Worm (Caenorhabditis elegans) whole organism, L4 larva: Measurements from ENCODE around the gene srd-1.

Experiments
- F49E8.2 ChIP-seq: sonication (generic microtip); optimal IDR thresholded peaks from 2 replicates; lab custom pipeline; 2016; ENCODE audit warnings: missing compliant biosample characterization, mild to moderate bottlenecking, missing genetic modification characterization, borderline replicate concordance
- R02D3.7 ChIP-seq: fragments of 150-350 bp; sonication (generic microtip); optimal IDR thresholded peaks from 3 replicates; lab custom pipeline; 2014; ENCODE audit warnings: missing biosample characterization, missing genetic modification characterization
- T20F7.1 ChIP-seq: fragments of 200-800 bp; sonication (Bioruptor generic); optimal IDR thresholded peaks from 2 replicates; lab custom pipeline; 2018; ENCODE audit warnings: mild to moderate bottlenecking, missing genetic modification characterization, missing compliant biosample characterization
- Y105C5A.15 ChIP-seq: fragments of 200-800 bp; sonication (Bioruptor generic); IDR thresholded peaks from 2 replicates; pipeline ENCODE4 v1.3.6; 2022; ENCODE audit warnings: missing genetic modification characterization, missing compliant biosample characterization
- Y48G9A.11 ChIP-seq: fragments of 200-800 bp; sonication (Bioruptor generic); IDR thresholded peaks from 2 replicates; pipeline ENCODE4 v1.3.6; 2022; ENCODE audit warnings: missing genetic modification reagents, missing genetic modification characterization, missing compliant biosample characterization
- Y5F2A.4 ChIP-seq: fragments of 200-800 bp; sonication (Bioruptor generic); optimal IDR thresholded peaks from 2 replicates; lab custom pipeline; 2018; ENCODE audit warnings: mild to moderate bottlenecking, missing genetic modification characterization, missing compliant biosample characterization
- ZK337.2 ChIP-seq: fragments of 200-800 bp; sonication (Bioruptor generic); IDR thresholded peaks from 2 replicates; pipeline ENCODE4 v1.3.6; 2022; ENCODE audit warnings: missing genetic modification reagents, missing genetic modification characterization, missing compliant biosample characterization
- aha-1 ChIP-seq: fragments of 150-350 bp; peaks from one replicate; lab custom pipeline; 2014; ENCODE audit warnings: missing biosample characterization, missing genetic modification characterization
- arid-1 ChIP-seq: fragments of 200-800 bp; sonication (Bioruptor generic); conservative IDR thresholded peaks from 2 replicates; pipeline ENCODE4 v1.3.6; 2022; ENCODE audit warnings: missing genetic modification reagents, missing genetic modification characterization, missing compliant biosample characterization
- ceh-28 ChIP-seq: fragments of 150-350 bp; optimal IDR thresholded peaks from 2 replicates; lab custom pipeline; 2014; ENCODE audit warnings: missing biosample characterization, missing genetic modification reagents, missing genetic modification characterization
- ceh-44 ChIP-seq: fragments of 200-800 bp; sonication (Bioruptor generic); IDR thresholded peaks from 2 replicates; pipeline ENCODE4 v1.3.6; 2022; ENCODE audit warnings: missing genetic modification reagents, missing genetic modification characterization, missing compliant biosample characterization
- daf-19 ChIP-seq: fragments of 200-800 bp; sonication (Bioruptor generic); conservative IDR thresholded peaks from 2 replicates; pipeline ENCODE4 v1.3.6; 2022; ENCODE audit warnings: missing genetic modification characterization, missing compliant biosample characterization
- daf-8 ChIP-seq: fragments of 200-800 bp; sonication (Bioruptor generic); IDR thresholded peaks from 2 replicates; pipeline ENCODE4 v1.3.6; 2022; ENCODE audit warnings: missing genetic modification characterization, missing compliant biosample characterization
- dmd-6 ChIP-seq: fragments of 200-800 bp; sonication (Bioruptor generic); IDR thresholded peaks from 2 replicates; pipeline ENCODE4 v1.3.6; 2022; ENCODE audit warnings: missing genetic modification reagents, missing genetic modification characterization, missing compliant biosample characterization
- dmd-8 ChIP-seq: fragments of 200-800 bp; sonication (Bioruptor generic); IDR thresholded peaks from 2 replicates; pipeline ENCODE4 v1.3.6; 2022; ENCODE audit warnings: missing genetic modification characterization, missing compliant biosample characterization
- dpl-1 ChIP-seq: fragments of 150-350 bp; optimal IDR thresholded peaks from 2 replicates; lab custom pipeline; 2014; ENCODE audit warnings: missing biosample characterization, missing genetic modification reagents, missing genetic modification characterization
- egl-27 ChIP-seq: sonication (generic microtip); optimal IDR thresholded peaks from 3 replicates; lab custom pipeline; 2017; ENCODE audit warnings: missing biosample characterization, missing genetic modification reagents, missing genetic modification characterization
- fos-1 ChIP-seq: fragments of 150-350 bp; optimal IDR thresholded peaks from 2 replicates; lab custom pipeline; 2014; ENCODE audit warnings: missing biosample characterization, missing genetic modification characterization
- gei-8 ChIP-seq: fragments of 200-800 bp; sonication (Bioruptor generic); optimal IDR thresholded peaks from 2 replicates; lab custom pipeline; 2018; ENCODE audit warnings: mild to moderate bottlenecking, missing genetic modification characterization, missing compliant biosample characterization
- hlh-11 ChIP-seq: fragments of 200-800 bp; sonication (Bioruptor generic); optimal IDR thresholded peaks from 2 replicates; lab custom pipeline; 2018; ENCODE audit warnings: mild to moderate bottlenecking, missing genetic modification characterization, missing compliant biosample characterization
- hlh-30 ChIP-seq: sonication (generic microtip); optimal IDR thresholded peaks from 2 replicates; lab custom pipeline; 2017; ENCODE audit warnings: antibody characterized with exemption, mild to moderate bottlenecking, missing genetic modification characterization, missing compliant biosample characterization; ENCODE audit not compliant: insufficient read depth
- lin-1 ChIP-seq: fragments of 200-800 bp; sonication (Bioruptor generic); IDR thresholded peaks from 2 replicates; pipeline ENCODE4 v1.3.6; 2022; ENCODE audit warnings: missing genetic modification reagents, missing genetic modification characterization, missing compliant biosample characterization
- lin-13 ChIP-seq: fragments of 150-350 bp; optimal IDR thresholded peaks from 2 replicates; lab custom pipeline; 2014; ENCODE audit warnings: missing biosample characterization, missing genetic modification reagents, missing genetic modification characterization
- lin-15B ChIP-seq: fragments of 150-350 bp; sonication (generic microtip); optimal IDR thresholded peaks from 3 replicates; lab custom pipeline; 2014; ENCODE audit warnings: missing biosample characterization, missing genetic modification characterization
- lin-29 ChIP-seq: fragments of 200-800 bp; sonication (Bioruptor generic); IDR thresholded peaks from 2 replicates; pipeline ENCODE4 v1.3.6; 2022; ENCODE audit warnings: missing genetic modification reagents, missing genetic modification characterization, missing compliant biosample characterization
- lin-38 ChIP-seq: fragments of 200-800 bp; sonication (Bioruptor generic); IDR thresholded peaks from 2 replicates; pipeline ENCODE4 v1.3.6; 2022; ENCODE audit warnings: missing genetic modification reagents, missing genetic modification characterization, missing compliant biosample characterization
- lin-39 ChIP-seq: fragments of 150-350 bp; optimal IDR thresholded peaks from 2 replicates; lab custom pipeline; 2014; ENCODE audit warnings: missing biosample characterization, missing genetic modification reagents, missing genetic modification characterization
- mep-1 ChIP-seq: fragments of 150-350 bp; sonication (generic microtip); optimal IDR thresholded peaks from 3 replicates; lab custom pipeline; 2014; ENCODE audit warnings: missing biosample characterization, missing genetic modification characterization
- nhr-102 ChIP-seq: sonication (generic microtip); optimal IDR thresholded peaks from 2 replicates; lab custom pipeline; 2016; ENCODE audit warnings: mild to moderate bottlenecking, missing genetic modification characterization, moderate library complexity, missing compliant biosample characterization
- nhr-11 ChIP-seq: fragments of 150-350 bp; optimal IDR thresholded peaks from 2 replicates; lab custom pipeline; 2014; ENCODE audit warnings: missing biosample characterization, missing genetic modification characterization
- nhr-237 ChIP-seq: sonication (generic microtip); optimal IDR thresholded peaks from 2 replicates; lab custom pipeline; 2017; ENCODE audit warnings: missing biosample characterization, missing genetic modification characterization
- nhr-28 ChIP-seq: fragments of 150-350 bp; optimal IDR thresholded peaks from 2 replicates; lab custom pipeline; 2014; ENCODE audit warnings: missing biosample characterization, missing genetic modification characterization
- nhr-42 ChIP-seq: fragments of 200-800 bp; sonication (Bioruptor generic); IDR thresholded peaks from 2 replicates; pipeline ENCODE4 v1.3.6; 2022; ENCODE audit warnings: missing genetic modification characterization, missing compliant biosample characterization
- nhr-48 ChIP-seq: sonication (generic microtip); optimal IDR thresholded peaks from 2 replicates; lab custom pipeline; 2016; ENCODE audit warnings: mild to moderate bottlenecking, missing genetic modification characterization, missing compliant biosample characterization
- nhr-76 ChIP-seq: fragments of 150-350 bp; optimal IDR thresholded peaks from 2 replicates; lab custom pipeline; 2014; ENCODE audit warnings: missing biosample characterization, missing genetic modification characterization
- nhr-77 ChIP-seq: fragments of 150-350 bp; optimal IDR thresholded peaks from 2 replicates; lab custom pipeline; 2014; ENCODE audit warnings: missing biosample characterization, missing genetic modification characterization
- php-3 ChIP-seq: fragments of 200-800 bp; sonication (Bioruptor generic); IDR thresholded peaks from 2 replicates; pipeline ENCODE4 v1.3.6; 2022; ENCODE audit warnings: missing genetic modification reagents, missing genetic modification characterization, missing compliant biosample characterization
- rbr-2 ChIP-seq: sonication (generic microtip); optimal IDR thresholded peaks from 2 replicates; lab custom pipeline; 2016; ENCODE audit warnings: missing genotype, missing genetic modification characterization, missing compliant biosample characterization
- saeg-2 ChIP-seq: fragments of 200-800 bp; sonication (Bioruptor generic); IDR thresholded peaks from 2 replicates; pipeline ENCODE4 v1.3.6; 2022; ENCODE audit warnings: missing genetic modification reagents, missing genetic modification characterization, missing compliant biosample characterization
- sdz-12 ChIP-seq: fragments of 200-800 bp; sonication (Bioruptor generic); optimal IDR thresholded peaks from 2 replicates; lab custom pipeline; 2018; ENCODE audit warnings: mild to moderate bottlenecking, missing genetic modification characterization, missing compliant biosample characterization
- snpc-4 ChIP-seq: fragments of 150-350 bp; optimal IDR thresholded peaks from 2 replicates; lab custom pipeline; 2014; ENCODE audit warnings: missing biosample characterization, missing genetic modification characterization
- spr-3 ChIP-seq: fragments of 200-800 bp; sonication (Bioruptor generic); optimal IDR thresholded peaks from 2 replicates; lab custom pipeline; 2018; ENCODE audit warnings: mild to moderate bottlenecking, missing genetic modification characterization, missing compliant biosample characterization
- tra-1 ChIP-seq: fragments of 200-800 bp; sonication (Bioruptor generic); IDR thresholded peaks from 2 replicates; pipeline ENCODE4 v1.3.6; 2022; ENCODE audit warnings: missing genetic modification reagents, missing genetic modification characterization, missing compliant biosample characterization
- unc-130 ChIP-seq: sonication (generic microtip); optimal IDR thresholded peaks from 2 replicates; lab custom pipeline; 2016; ENCODE audit warnings: missing genetic modification reagents, missing genetic modification characterization, missing compliant biosample characterization
- unc-39 ChIP-seq: sonication (generic microtip); optimal IDR thresholded peaks from 2 replicates; lab custom pipeline; 2017; ENCODE audit warnings: missing biosample characterization, missing genetic modification characterization
- zip-11 ChIP-seq: fragments of 200-800 bp; sonication (Bioruptor generic); IDR thresholded peaks from 2 replicates; pipeline ENCODE4 v1.3.6; 2022; ENCODE audit warnings: missing genetic modification characterization, missing compliant biosample characterization

Gene srd-1

DNA sequence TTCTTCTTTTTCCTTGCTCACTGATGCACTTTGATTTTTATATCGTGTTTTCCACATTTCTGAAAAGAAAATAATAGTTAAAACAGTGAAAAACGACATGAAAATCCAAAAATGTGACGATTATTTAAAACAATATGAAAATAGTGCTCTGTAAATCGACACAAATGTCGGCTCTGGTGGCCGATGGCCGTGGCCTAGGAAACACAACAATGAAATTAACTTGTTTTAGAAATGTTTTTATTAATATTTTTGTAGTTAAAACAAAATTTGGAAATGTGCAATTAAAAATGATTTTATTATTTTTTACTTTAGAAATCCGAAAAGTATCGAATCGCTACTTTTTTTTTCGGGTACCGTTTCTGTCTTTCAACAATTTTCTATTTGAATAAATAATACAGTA lies 18.2 kb upstream of the srd-1 start, which contains the start of gene arv-1 (continued):
- TF ChIP-seq dmd-6 (GFP tag; lab: Robert Waterston, UW) (peak; percentile 30; the same call in 1 of the 2 replicates), lin-1 (GFP tag; lab: Robert Waterston, UW) (no peak), lin-38 (GFP tag; lab: Robert Waterston, UW) (peak; percentile 58), ceh-28 (tag; lab: Kevin White, UChicago) (no peak)

DNA sequence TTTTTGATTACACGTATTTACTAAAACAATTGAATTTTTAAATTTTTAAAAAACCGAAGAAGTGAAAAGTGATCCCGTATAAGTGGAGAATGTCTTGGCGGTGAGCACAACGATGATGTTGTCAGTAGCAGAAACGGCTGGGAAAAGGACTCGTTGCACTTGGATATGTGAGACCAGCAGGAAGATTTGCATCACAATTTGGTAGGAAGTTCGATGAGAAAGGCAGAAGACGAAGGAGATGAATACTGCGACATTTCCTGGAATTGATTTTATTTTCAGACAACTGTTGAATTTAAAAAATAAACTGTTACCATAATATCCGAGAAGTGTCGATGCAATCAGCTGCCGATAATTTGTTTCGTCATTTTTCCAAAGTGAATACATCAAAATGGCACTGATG lies 17.4 kb upstream of the srd-1 start, which contains the start of gene R05H5.4:
TSS of gene R05H5.4 (minus strand) at position 101 of the 400 bp plus-strand sequence.
- TF ChIP-seq hlh-30 (no peak), lin-1 (GFP tag; lab: Robert Waterston, UW) (no peak), nhr-76 (no peak), Y105C5A.15 (GFP tag; lab: Robert Waterston, UW) (no peak), Y5F2A.4 (GFP tag; lab: Kevin White, UChicago) (no peak), fos-1 (tag; lab: Kevin White, UChicago) (no peak), php-3 (GFP tag; lab: Robert Waterston, UW) (no peak), gei-8 (GFP tag; lab: Kevin White, UChicago) (no peak), nhr-77 (no peak), lin-39 (tag; lab: Kevin White, UChicago) (no peak), lin-15B (tag; lab: Kevin White, UChicago) (no peak), ZK337.2 (GFP tag; lab: Robert Waterston, UW) (no peak), aha-1 (tag; lab: Kevin White, UChicago) (no peak), hlh-11 (tag; lab: Kevin White, UChicago) (no peak), R02D3.7 (tag; lab: Kevin White, UChicago) (no peak), mep-1 (tag; lab: Kevin White, UChicago) (no peak), dmd-8 (GFP tag; lab: Robert Waterston, UW) (no peak), dmd-6 (GFP tag; lab: Robert Waterston, UW) (no peak)

- TF ChIP-seq daf-8 (GFP tag; lab: Robert Waterston, UW) (no peak), nhr-48 (no peak), aha-1 (tag; lab: Kevin White, UChicago) (peak; percentile 91), nhr-28 (tag; lab: Kevin White, UChicago) (no peak), snpc-4 (tag; lab: Kevin White, UChicago) (no peak)
Observed at ce11 chrII:10198486-10198885, 16.0 kb upstream of the srd-1 start.

ce11 chrII:10197091-10197675 lies 14.6 kb upstream of the srd-1 start, which contains the start of gene R05H5.3:
TSS of gene R05H5.3 (plus strand) at chrII:10197625.
- TF ChIP-seq saeg-2 (GFP tag; lab: Robert Waterston, UW) (no peak), dmd-6 (GFP tag; lab: Robert Waterston, UW) (no peak), spr-3 (no peak), Y48G9A.11 (GFP tag; lab: Robert Waterston, UW) (peak; percentile 57; the same call in 1 of the 2 replicates), lin-29 (GFP tag; lab: Robert Waterston, UW) (no peak), rbr-2 (tag; lab: Kevin White, UChicago) (no peak), nhr-102 (tag; lab: Kevin White, UChicago) (no peak), unc-39 (no peak), zip-11 (GFP tag; lab: Robert Waterston, UW) (no peak), lin-13 (GFP tag; lab: Kevin White, UChicago) (peak; percentile 73), nhr-28 (tag; lab: Kevin White, UChicago) (peak; percentile 71), nhr-42 (GFP tag; lab: Robert Waterston, UW) (no peak), tra-1 (GFP tag; lab: Robert Waterston, UW) (no peak), T20F7.1 (GFP tag; lab: Kevin White, UChicago) (peak; percentile 11), nhr-77 (peak; percentile 63), egl-27 (no peak), sdz-12 (no peak), F49E8.2 (tag; lab: Kevin White, UChicago) (no peak), daf-19 (GFP tag; lab: Robert Waterston, UW) (no peak), mep-1 (tag; lab: Kevin White, UChicago) (no peak), arid-1 (GFP tag; lab: Robert Waterston, UW) (no peak), nhr-237 (tag; lab: Kevin White, UChicago) (no peak), dpl-1 (GFP tag; lab: Kevin White, UChicago) (peak; percentile 83), lin-1 (GFP tag; lab: Robert Waterston, UW) (no peak), unc-130 (GFP tag; lab: Kevin White, UChicago) (peak; percentile 94), nhr-11 (tag; lab: Kevin White, UChicago) (peak; percentile 80), ceh-44 (GFP tag; lab: Robert Waterston, UW) (peak; percentile 71; the same call in 1 of the 2 replicates), hlh-11 (tag; lab: Kevin White, UChicago) (no peak)
